Fruit fly (Drosophila melanogaster) whole organism, embryonic: ENCODE data around the gene Osi10b.

ENCODE experiments used
- Ada2b ChIP-seq: fragments of 200-800 bp; sonication (Bioruptor generic); IDR thresholded peaks from 2 replicates; pipeline ENCODE4 v1.3.6; 2022; ENCODE audit warnings: missing biosample characterization, missing genetic modification characterization
- B-H2 ChIP-seq: fragments of 200-800 bp; sonication (Bioruptor generic); optimal IDR thresholded peaks from 2 replicates; lab custom pipeline; 2018; ENCODE audit warnings: missing biosample characterization, mild to moderate bottlenecking, missing genetic modification characterization
- Bgb ChIP-seq: fragments of 200-800 bp; sonication (Bioruptor generic); IDR thresholded peaks from 2 replicates; pipeline ENCODE4 v1.3.6; 2022; ENCODE audit warnings: missing biosample characterization, missing genetic modification characterization; ENCODE audit not compliant: partially characterized antibody
- Blimp-1 ChIP-seq: fragments of 200-800 bp; sonication (Bioruptor generic); optimal IDR thresholded peaks from 3 replicates; lab custom pipeline; 2018; ENCODE audit warnings: missing biosample characterization, missing genetic modification characterization, mild to moderate bottlenecking, moderate library complexity, missing genetic modification reagents
- CG11093 ChIP-seq: fragments of 200-800 bp; sonication (Bioruptor generic); IDR thresholded peaks from 3 replicates; pipeline ENCODE4 v1.3.6; 2022; ENCODE audit warnings: missing biosample characterization, missing genetic modification characterization
- CG12299 ChIP-seq: fragments of 200-800 bp; sonication (Bioruptor generic); optimal IDR thresholded peaks from 2 replicates; lab custom pipeline; 2018; ENCODE audit warnings: missing biosample characterization, mild to moderate bottlenecking, missing genetic modification characterization
- CG13296 ChIP-seq: fragments of 200-800 bp; sonication (Bioruptor generic); optimal IDR thresholded peaks from 3 replicates; lab custom pipeline; 2018; ENCODE audit warnings: missing biosample characterization, mild to moderate bottlenecking, missing genetic modification characterization
- CG13424 ChIP-seq: fragments of 200-800 bp; sonication (Bioruptor generic); optimal IDR thresholded peaks from 2 replicates; lab custom pipeline; 2019; ENCODE audit warnings: missing biosample characterization, mild to moderate bottlenecking, missing genetic modification characterization, moderate library complexity
- CG14441 ChIP-seq: fragments of 200-800 bp; sonication (Bioruptor generic); IDR thresholded peaks from 2 replicates; pipeline ENCODE4 v1.3.6; 2022; ENCODE audit warnings: missing biosample characterization, missing genetic modification characterization
- CG15696 ChIP-seq: fragments of 200-800 bp; sonication (Bioruptor generic); optimal IDR thresholded peaks from 2 replicates; lab custom pipeline; 2019; ENCODE audit warnings: missing biosample characterization, mild to moderate bottlenecking, missing genetic modification characterization, moderate library complexity
- CG16815 ChIP-seq: fragments of 200-800 bp; sonication (Bioruptor generic); optimal IDR thresholded peaks from 3 replicates; lab custom pipeline; 2017; ENCODE audit warnings: missing biosample characterization, mild to moderate bottlenecking, missing genetic modification characterization
- CG2712 ChIP-seq: fragments of 200-800 bp; optimal IDR thresholded peaks from 3 replicates; lab custom pipeline; 2019; ENCODE audit warnings: missing biosample characterization, mild to moderate bottlenecking, missing genetic modification characterization, moderate library complexity
- CG3281 ChIP-seq: fragments of 200-800 bp; sonication (Bioruptor generic); optimal IDR thresholded peaks from 3 replicates; lab custom pipeline; 2017; ENCODE audit warnings: missing biosample characterization, mild to moderate bottlenecking, missing genetic modification characterization
- CG34224 ChIP-seq: fragments of 200-800 bp; sonication (Bioruptor generic); IDR thresholded peaks from 3 replicates; pipeline ENCODE4 v1.3.6; 2022; ENCODE audit warnings: missing biosample characterization, missing genetic modification characterization; ENCODE audit not compliant: partially characterized antibody
- CG3995 ChIP-seq: fragments of 200-800 bp; sonication (Bioruptor generic); optimal IDR thresholded peaks from 3 replicates; lab custom pipeline; 2016; ENCODE audit warnings: missing biosample characterization, missing genetic modification characterization
- CG4328 ChIP-seq: fragments of 200-800 bp; sonication (Bioruptor generic); optimal IDR thresholded peaks from 3 replicates; lab custom pipeline; 2017; ENCODE audit warnings: missing biosample characterization, missing genetic modification reagents, missing genetic modification characterization
- CG4404 ChIP-seq: fragments of 200-800 bp; sonication (Bioruptor generic); IDR thresholded peaks from 2 replicates; pipeline ENCODE4 v1.3.6; 2022; ENCODE audit warnings: missing biosample characterization, missing genetic modification characterization
- CG4707 ChIP-seq: fragments of 200-800 bp; sonication (Bioruptor generic); optimal IDR thresholded peaks from 2 replicates; lab custom pipeline; 2018; ENCODE audit warnings: missing biosample characterization, mild to moderate bottlenecking, missing genetic modification characterization, moderate library complexity
- CG6854 ChIP-seq: fragments of 200-800 bp; sonication (Bioruptor generic); optimal IDR thresholded peaks from 3 replicates; lab custom pipeline; 2017; ENCODE audit warnings: missing biosample characterization, mild to moderate bottlenecking, missing genetic modification characterization
- CG9609 ChIP-seq: fragments of 200-800 bp; sonication (Bioruptor generic); optimal IDR thresholded peaks from 3 replicates; lab custom pipeline; 2016; ENCODE audit warnings: missing biosample characterization, missing genetic modification characterization
- D19A ChIP-seq: fragments of 200-800 bp; optimal IDR thresholded peaks from 3 replicates; lab custom pipeline; 2019; ENCODE audit warnings: missing biosample characterization, mild to moderate bottlenecking, missing genetic modification characterization, moderate library complexity
- Gug ChIP-seq: fragments of 200-800 bp; sonication (Bioruptor generic); IDR thresholded peaks from 4 replicates; pipeline ENCODE4 v1.3.6; 2022; ENCODE audit warnings: missing biosample characterization, missing genetic modification characterization
- Hand ChIP-seq: fragments of 200-800 bp; sonication (Bioruptor generic); optimal IDR thresholded peaks from 2 replicates; lab custom pipeline; 2017; ENCODE audit warnings: mild to moderate bottlenecking, missing biosample characterization, missing genetic modification reagents, missing genetic modification characterization
- Hr78 ChIP-seq, 2 experiments: fragments of 200-800 bp in 1 of 2; fragments of >200 bp in 1 of 2; sonication (Bioruptor generic) in 1 of 2; optimal IDR thresholded peaks; 2 replicates each; lab custom pipeline; 2017 to 2019; ENCODE audit warnings: missing biosample characterization in 2 of 2, missing genetic modification characterization in 2 of 2, mild to moderate bottlenecking in 1 of 2, moderate library complexity in 1 of 2
- MESR4 ChIP-seq: fragments of 200-800 bp; sonication (Bioruptor generic); optimal IDR thresholded peaks from 2 replicates; lab custom pipeline; 2018; ENCODE audit warnings: missing biosample characterization, mild to moderate bottlenecking, missing genetic modification characterization, moderate library complexity
- Max ChIP-seq: fragments of 200-800 bp; sonication (Bioruptor generic); optimal IDR thresholded peaks from 2 replicates; lab custom pipeline; 2016; ENCODE audit warnings: missing biosample characterization, mild to moderate bottlenecking, missing genetic modification characterization
- Med ChIP-seq: fragments of 200-800 bp; sonication (Bioruptor generic); peaks from one replicate; lab custom pipeline; 2016; ENCODE audit warnings: missing biosample characterization, missing genetic modification characterization, mild to moderate bottlenecking, inconsistent platforms, moderate library complexity
- Mrtf ChIP-seq: fragments of 200-800 bp; sonication (Bioruptor generic); IDR thresholded peaks from 3 replicates; pipeline ENCODE4 v1.3.6; 2022; ENCODE audit warnings: missing biosample characterization, missing genetic modification characterization
- NfI ChIP-seq: fragments of 200-800 bp; sonication (Bioruptor generic); optimal IDR thresholded peaks from 3 replicates; lab custom pipeline; 2018; ENCODE audit warnings: missing biosample characterization, mild to moderate bottlenecking, missing genetic modification characterization, moderate library complexity
- Pdp1 ChIP-seq, 2 experiments: fragments of 200-800 bp; sonication (Bioruptor generic); optimal IDR thresholded peaks; 3 replicates each; lab custom pipeline; 2016; ENCODE audit warnings: missing biosample characterization in 2 of 2, missing genetic modification characterization in 2 of 2, mild to moderate bottlenecking in 1 of 2, moderate library complexity in 1 of 2
- Rx ChIP-seq: fragments of 200-800 bp; sonication (Bioruptor generic); IDR thresholded peaks from 2 replicates; pipeline ENCODE4 v1.3.6; 2022; ENCODE audit warnings: missing biosample characterization, missing genetic modification characterization
- ac ChIP-seq: fragments of 200-800 bp; sonication (Bioruptor generic); optimal IDR thresholded peaks from 3 replicates; lab custom pipeline; 2017; ENCODE audit warnings: missing biosample characterization, mild to moderate bottlenecking, missing genetic modification characterization
- cad ChIP-seq: fragments of >200 bp; optimal IDR thresholded peaks from 2 replicates; lab custom pipeline; 2017; ENCODE audit warnings: missing biosample characterization, missing genetic modification characterization
- crol ChIP-seq: fragments of 200-800 bp; sonication (Bioruptor generic); IDR thresholded peaks from 2 replicates; pipeline ENCODE4 v1.3.6; 2022; ENCODE audit warnings: missing biosample characterization, missing genetic modification characterization
- crp ChIP-seq, 2 experiments: fragments of 200-800 bp; sonication (Bioruptor generic); optimal IDR thresholded peaks; 2 replicates in 1 of 2; 3 replicates in 1 of 2; lab custom pipeline; 2017; ENCODE audit warnings: missing biosample characterization in 2 of 2, missing genetic modification characterization in 2 of 2, mild to moderate bottlenecking in 1 of 2, moderate library complexity in 1 of 2
- emc ChIP-seq: fragments of 200-800 bp; sonication (Bioruptor generic); optimal IDR thresholded peaks from 2 replicates; lab custom pipeline; 2016; ENCODE audit warnings: missing biosample characterization, missing genetic modification characterization
- fd3F ChIP-seq: fragments of 200-800 bp; sonication (Bioruptor generic); optimal IDR thresholded peaks from 2 replicates; lab custom pipeline; 2018; ENCODE audit warnings: missing biosample characterization, mild to moderate bottlenecking, missing genetic modification characterization, moderate library complexity
- ham ChIP-seq: fragments of 200-800 bp; sonication (Bioruptor generic); IDR thresholded peaks from 2 replicates; pipeline ENCODE4 v1.3.6; 2022; ENCODE audit warnings: missing biosample characterization, missing genetic modification characterization
- klu ChIP-seq: fragments of 200-800 bp; sonication (Bioruptor generic); IDR thresholded peaks from 2 replicates; pipeline ENCODE4 v1.3.6; 2022; ENCODE audit warnings: missing biosample characterization, missing genetic modification characterization
- luna ChIP-seq: fragments of 200-800 bp; sonication (Bioruptor generic); optimal IDR thresholded peaks from 2 replicates; lab custom pipeline; 2016; ENCODE audit warnings: missing biosample characterization, missing genetic modification characterization
- oc ChIP-seq: fragments of 200-800 bp; sonication (Bioruptor generic); optimal IDR thresholded peaks from 2 replicates; lab custom pipeline; 2018; ENCODE audit warnings: missing biosample characterization, mild to moderate bottlenecking, missing genetic modification characterization, moderate library complexity
- scrt ChIP-seq: fragments of 200-800 bp; sonication (Bioruptor generic); optimal IDR thresholded peaks from 2 replicates; lab custom pipeline; 2018; ENCODE audit warnings: missing biosample characterization, mild to moderate bottlenecking, missing genetic modification characterization, moderate library complexity
- sd ChIP-seq: fragments of 200-800 bp; sonication (Bioruptor generic); optimal IDR thresholded peaks from 3 replicates; lab custom pipeline; 2018; ENCODE audit warnings: missing biosample characterization, mild to moderate bottlenecking, missing genetic modification characterization, moderate library complexity
- sens-2 ChIP-seq: fragments of 200-800 bp; sonication (Bioruptor generic); IDR thresholded peaks from 2 replicates; pipeline ENCODE4 v1.3.6; 2022; ENCODE audit warnings: missing biosample characterization, missing genetic modification characterization
- vvl ChIP-seq: fragments of 200-800 bp; sonication (Bioruptor generic); IDR thresholded peaks from 2 replicates; pipeline ENCODE4 v1.3.6; 2022; ENCODE audit warnings: missing biosample characterization, missing genetic modification characterization

The Osi10b gene

DNA sequence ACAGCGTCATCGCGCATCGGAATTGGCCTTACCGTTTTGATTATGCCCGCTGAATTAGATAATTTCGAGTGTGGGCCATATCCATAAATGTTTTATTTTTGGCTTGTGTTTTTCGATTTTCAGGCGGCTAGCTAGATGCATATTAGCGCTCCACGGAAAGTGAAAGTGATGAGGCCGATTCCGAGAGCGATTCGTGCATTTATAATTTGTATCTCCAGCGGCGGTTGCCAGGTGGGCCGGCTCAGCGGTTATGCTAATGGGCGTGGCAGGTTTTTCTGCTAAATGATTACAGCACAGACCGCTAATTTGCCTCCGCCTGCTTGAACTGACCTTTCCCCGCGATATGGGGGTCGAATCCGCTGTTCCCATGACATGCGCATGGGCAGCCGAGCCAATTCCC is 21.0 kb upstream of the Osi10b start:
- TF ChIP-seq scrt = no peak
- no peak for TF ChIP-seq MESR4 (GFP tag; lab: Kevin White, UChicago)
- TF ChIP-seq Ada2b (GFP tag; lab: Robert Waterston, UW) = no peak
- no peak for TF ChIP-seq emc (GFP tag; lab: Kevin White, UChicago)
- TF ChIP-seq CG13424 = no peak
- peak; percentile 55; the same call in 1 of the 2 replicates for TF ChIP-seq vvl
- no peak for TF ChIP-seq CG6854 (GFP tag; lab: Kevin White, UChicago)
- TF ChIP-seq CG16815 (GFP tag; lab: Kevin White, UChicago) = no peak
- peak in 1 of 2 experiments; percentile 47 for TF ChIP-seq Pdp1 (GFP tag; optimal IDR thresholded peaks at IDR 0.05; lab: Kevin White, UChicago)
- TF ChIP-seq Rx (GFP tag; lab: Robert Waterston, UW) = no peak
- no peak for TF ChIP-seq CG4328 (GFP tag; lab: Kevin White, UChicago)
- no peak for TF ChIP-seq B-H2 (GFP tag; lab: Kevin White, UChicago)
- 0 out of 2 replicates have a peak, but pooled peaks have one; percentile 18 for TF ChIP-seq klu (GFP tag; lab: Robert Waterston, UW)
- no peak for TF ChIP-seq CG3995 (GFP tag; lab: Kevin White, UChicago)
- no peak for TF ChIP-seq crp (GFP tag; optimal IDR thresholded peaks at IDR 0.05; lab: Kevin White, UChicago)
- TF ChIP-seq CG14441 (GFP tag; lab: Robert Waterston, UW) = no peak
- TF ChIP-seq Blimp-1 (GFP tag; lab: Kevin White, UChicago) = peak; percentile 91
- no peak for TF ChIP-seq D19A (tag; lab: Kevin White, UChicago)
- TF ChIP-seq Mrtf (GFP tag; lab: Robert Waterston, UW) = no peak
- no peak for TF ChIP-seq luna
- TF ChIP-seq CG4707 (GFP tag; lab: Kevin White, UChicago) = no peak
- TF ChIP-seq CG2712 (tag; lab: Kevin White, UChicago) = no peak
- TF ChIP-seq Bgb (GFP tag; lab: Robert Waterston, UW) = no peak
- no peak for TF ChIP-seq fd3F (GFP tag; lab: Kevin White, UChicago)
- no peak for TF ChIP-seq sens-2
- peak in 1 of 2 experiments; percentile 79 for TF ChIP-seq Hr78 (GFP tag; optimal IDR thresholded peaks at IDR 0.05; lab: Kevin White, UChicago)
- no peak for TF ChIP-seq CG34224
- no peak for TF ChIP-seq CG4404
- TF ChIP-seq ham (GFP tag; lab: Robert Waterston, UW) = no peak
- TF ChIP-seq, all 482 proteins: peak for 5

DNA sequence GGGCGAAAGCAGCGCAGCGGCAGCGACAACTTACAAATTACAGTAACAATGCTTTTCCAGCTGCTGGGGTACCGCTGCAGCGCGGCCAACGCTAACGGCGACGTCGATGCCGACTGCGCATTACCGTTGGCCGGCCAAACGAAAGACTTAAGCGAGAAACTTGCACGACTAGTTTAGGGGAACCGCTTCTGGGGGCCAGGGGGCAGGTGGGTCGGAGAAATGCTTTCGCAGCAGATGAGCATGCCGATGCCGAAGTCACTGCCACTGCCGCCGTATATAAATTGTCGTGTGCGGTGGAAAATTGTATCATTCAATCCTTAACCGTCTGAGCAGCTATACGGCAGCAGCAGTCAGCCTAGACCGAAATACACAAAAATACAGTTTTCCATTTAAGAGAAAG is 17.3 kb upstream of the Osi10b start, which contains the start of gene Osi7:
Gene Osi7 (plus strand): TSS at position 301 of the 400 bp plus-strand sequence.
- TF ChIP-seq cad (GFP tag; lab: Kevin White, UChicago) (no peak), CG3281 (GFP tag; lab: Kevin White, UChicago) (no peak), sd (tag; lab: Kevin White, UChicago) (peak; percentile 25), NfI (GFP tag; lab: Kevin White, UChicago) (no peak), crol (GFP tag; lab: Robert Waterston, UW) (peak; percentile 50; the same call in 1 of the 2 replicates), CG12299 (no peak), CG15696 (no peak), CG11093 (GFP tag; lab: Robert Waterston, UW) (no peak), Blimp-1 (GFP tag; lab: Kevin White, UChicago) (peak; percentile 41), CG13296 (GFP tag; lab: Kevin White, UChicago) (no peak), oc (tag; lab: Kevin White, UChicago) (peak; percentile 47), Max (GFP tag; lab: Kevin White, UChicago) (no peak), CG9609 (no peak), ac (GFP tag; lab: Kevin White, UChicago) (no peak), Gug (GFP tag; lab: Robert Waterston, UW) (no peak), Med (GFP tag; lab: Kevin White, UChicago) (no peak), Hand (no peak), sens-2 (no peak)
